Worm (Caenorhabditis elegans) whole organism, late embryonic: ENCODE measurements around the gene irk-2.

Source experiments
- fkh-10 ChIP-seq: fragments of 150-350 bp; optimal IDR thresholded peaks from 2 replicates; lab custom pipeline; 2014; ENCODE audit warnings: missing biosample characterization, missing genetic modification reagents, missing genetic modification characterization
- nhr-11 ChIP-seq: fragments of 150-350 bp; optimal IDR thresholded peaks from 2 replicates; lab custom pipeline; 2014; ENCODE audit warnings: missing biosample characterization, missing genetic modification characterization
- pros-1 ChIP-seq: fragments of 150-350 bp; optimal IDR thresholded peaks from 2 replicates; lab custom pipeline; 2014; ENCODE audit warnings: missing biosample characterization, missing genetic modification reagents, missing genetic modification characterization

- TF ChIP-seq nhr-11 (tag; lab: Kevin White, UChicago), result no peak
- TF ChIP-seq fkh-10 (GFP tag; lab: Kevin White, UChicago), result no peak
- no peak for TF ChIP-seq pros-1
Measured at ce11 chrX:682691-683090, 31.6 kb downstream of the irk-2 start, which contains the start of gene Y9C12A.1.
